Fruit fly (Drosophila melanogaster): ENCODE results near the gene CG34269.

Gene CG34269

DNA sequence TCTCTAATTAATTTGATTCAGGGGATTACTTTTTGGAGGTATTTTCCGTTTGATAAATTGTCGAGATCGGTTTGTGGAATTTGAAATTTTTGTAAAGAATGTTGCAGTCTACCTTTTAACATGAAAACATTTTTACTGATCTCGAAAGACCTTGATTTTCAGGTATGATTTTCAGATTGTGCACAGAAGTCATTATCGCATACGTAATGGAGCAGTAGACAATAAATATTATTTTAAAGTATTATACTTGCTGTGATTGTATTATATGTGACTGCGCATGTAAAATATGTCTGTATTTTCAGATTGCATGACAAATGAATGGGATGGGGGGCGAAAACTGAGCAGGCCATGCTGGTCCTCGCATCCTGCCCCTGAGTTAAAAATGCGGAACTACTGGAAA, at the start of gene CG34269:
TSS of gene CG34269 (plus strand) at position 301 of the 400 bp plus-strand sequence.
- TF ChIP-seq Lpt (GFP tag; optimal IDR thresholded peaks at IDR 0.05) (no peak), Eip78C (GFP tag) (no peak), CG3919 (GFP tag; optimal IDR thresholded peaks at IDR 0.05) (no peak)

DNA sequence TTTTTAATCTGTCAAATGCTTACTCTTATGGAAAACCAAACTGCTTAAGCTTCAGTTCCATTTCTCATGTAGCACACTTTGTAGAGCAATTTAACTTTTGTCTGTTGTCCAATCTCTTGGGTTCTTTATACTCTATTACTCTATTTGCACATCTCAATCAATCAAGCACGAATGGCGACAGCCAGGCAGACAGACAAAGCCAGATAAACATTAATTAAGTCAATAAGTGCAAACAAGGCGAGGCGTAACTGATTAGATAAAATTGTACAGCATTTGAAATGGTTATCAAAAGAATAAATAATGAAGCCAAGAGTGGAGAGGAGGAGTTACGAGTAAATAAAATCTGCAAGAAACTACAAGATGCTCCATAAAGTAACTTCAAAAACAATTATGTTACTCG, 44.3 kb upstream of the CG34269 start:
- TF ChIP-seq CG34406 (GFP tag; optimal IDR thresholded peaks at IDR 0.05) (no peak), CG11902 (GFP tag; optimal IDR thresholded peaks at IDR 0.05) (no peak), CG6854 (GFP tag; optimal IDR thresholded peaks at IDR 0.05) (no peak), Sox14 (GFP tag; optimal IDR thresholded peaks at IDR 0.05) (no peak), Eip75B (GFP tag; optimal IDR thresholded peaks at IDR 0.05) (no peak), Eip78C (GFP tag) (peak; percentile 30), CG6163 (GFP tag; IDR thresholded peaks at IDR 0.05) (no peak), CG15336 (GFP tag; IDR thresholded peaks at IDR 0.05) (peak; percentile 12; the same call in 1 of the 2 replicates), fkh (GFP tag; optimal IDR thresholded peaks at IDR 0.05) (peak; percentile 81), Eip93F (GFP tag; optimal IDR thresholded peaks at IDR 0.05) (no peak), CG3032 (tag; optimal IDR thresholded peaks at IDR 0.05) (no peak)

DNA sequence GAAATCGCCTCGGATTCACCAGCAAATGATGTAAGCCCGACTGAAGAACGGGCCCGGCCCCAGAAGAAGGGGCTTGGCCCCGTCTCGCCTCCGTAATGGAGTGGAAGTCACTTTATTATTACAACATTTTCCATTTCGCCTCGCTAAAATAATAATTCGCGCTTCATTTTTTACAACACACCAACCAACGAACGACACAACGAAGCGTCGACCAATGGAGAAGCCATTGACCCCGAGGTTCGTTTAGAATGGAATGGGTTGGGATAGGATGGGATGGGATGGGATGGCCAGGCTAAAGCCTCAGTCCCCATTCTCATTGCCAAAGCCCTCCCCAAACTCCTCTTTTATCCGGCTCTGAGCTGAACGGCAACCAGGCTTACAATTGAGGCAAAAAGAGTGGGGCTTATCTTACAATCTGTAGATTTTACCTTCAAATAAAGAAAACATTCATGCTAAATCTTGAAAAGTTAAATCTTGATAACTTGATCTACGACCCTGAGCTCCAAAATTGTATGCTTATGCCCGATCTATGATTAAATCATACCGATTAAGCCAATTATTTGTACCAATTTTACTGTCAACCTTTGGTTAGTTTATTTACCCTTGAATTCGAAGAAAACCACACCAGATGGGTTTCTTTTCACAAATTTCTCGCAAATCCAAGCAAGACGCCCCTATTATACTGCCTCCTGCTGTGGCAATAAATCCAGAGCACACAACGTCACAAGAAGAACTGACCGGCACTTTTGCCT, 43.4 kb upstream of the CG34269 start:
- peak; percentile 3 to 26 for TF ChIP-seq salr (GFP tag; optimal IDR thresholded peaks at IDR 0.05)
- peak; percentile 30 for TF ChIP-seq CG8632 (GFP tag; optimal IDR thresholded peaks at IDR 0.05)
- TF ChIP-seq Sox102F (GFP tag; optimal IDR thresholded peaks at IDR 0.05): peak; percentile 36
- no peak for TF ChIP-seq CG1621 (tag; optimal IDR thresholded peaks at IDR 0.05)
- peak; percentile 72 for TF ChIP-seq svp (GFP tag)
- no peak for TF ChIP-seq Eip93F (GFP tag; optimal IDR thresholded peaks at IDR 0.05)
- peak; percentile 32 for TF ChIP-seq topi (GFP tag; optimal IDR thresholded peaks at IDR 0.05)
- no peak for TF ChIP-seq vri (GFP tag; optimal IDR thresholded peaks at IDR 0.05)
- peak; percentile 5 for TF ChIP-seq OdsH (GFP tag; optimal IDR thresholded peaks at IDR 0.05)
- TF ChIP-seq CG34406 (GFP tag; optimal IDR thresholded peaks at IDR 0.05): peak; percentile 0
- TF ChIP-seq CG6854 (GFP tag; optimal IDR thresholded peaks at IDR 0.05): no peak
- no peak for TF ChIP-seq dac (GFP tag; optimal IDR thresholded peaks at IDR 0.05)
- no peak for TF ChIP-seq Smox (GFP tag; optimal IDR thresholded peaks at IDR 0.05)
- peak; percentile 2 for TF ChIP-seq Hr4 (GFP tag; optimal IDR thresholded peaks at IDR 0.05)
- no peak for TF ChIP-seq Hr38 (GFP tag; optimal IDR thresholded peaks at IDR 0.05)
- TF ChIP-seq acj6 (GFP tag; optimal IDR thresholded peaks at IDR 0.05): peak; percentile 16
- TF ChIP-seq CG9139 (GFP tag; optimal IDR thresholded peaks at IDR 0.05): peak; percentile 6
- TF ChIP-seq CG10631 (GFP tag; optimal IDR thresholded peaks at IDR 0.05): peak; percentile 39
- no peak for TF ChIP-seq Gug (GFP tag; IDR thresholded peaks at IDR 0.05)
- TF ChIP-seq Hr39 (GFP tag; optimal IDR thresholded peaks at IDR 0.05): peak; percentile 30
- no peak for TF ChIP-seq CG11294 (GFP tag; IDR thresholded peaks at IDR 0.05)
- TF ChIP-seq fd85E (GFP tag; optimal IDR thresholded peaks at IDR 0.05): no peak
- TF ChIP-seq Met (GFP tag; optimal IDR thresholded peaks at IDR 0.05): peak; percentile 32
- peak; percentile 52 for TF ChIP-seq CG10669 (GFP tag; optimal IDR thresholded peaks at IDR 0.05)
- peak; percentile 78 for TF ChIP-seq CG6808 (GFP tag; optimal IDR thresholded peaks at IDR 0.05)
- TF ChIP-seq CG6792 (GFP tag; optimal IDR thresholded peaks at IDR 0.05): peak; percentile 25
- TF ChIP-seq CG8319 (GFP tag; optimal IDR thresholded peaks at IDR 0.05): no peak
- peak; percentile 23 for TF ChIP-seq achi (GFP tag; optimal IDR thresholded peaks at IDR 0.05)
- 0 out of 2 replicates have a peak, but pooled peaks have one; percentile 8 for TF ChIP-seq CG15336 (GFP tag; IDR thresholded peaks at IDR 0.05)
- TF ChIP-seq net (GFP tag; optimal IDR thresholded peaks at IDR 0.05): peak; percentile 38
- peak; percentile 28 for TF ChIP-seq dsx (GFP tag; optimal IDR thresholded peaks at IDR 0.05; ENCODE audit: poor library complexity, severe bottlenecking)
- no peak for TF ChIP-seq CG11902 (GFP tag; optimal IDR thresholded peaks at IDR 0.05)
- peak; percentile 35 for TF ChIP-seq pdm3 (GFP tag; optimal IDR thresholded peaks at IDR 0.05)
- TF ChIP-seq CG7368 (GFP tag; optimal IDR thresholded peaks at IDR 0.05): no peak
- no peak for TF ChIP-seq CG6163 (GFP tag; IDR thresholded peaks at IDR 0.05)
- peak; percentile 2 for TF ChIP-seq CG3919 (GFP tag; optimal IDR thresholded peaks at IDR 0.05)
- no peak for TF ChIP-seq CG16779 (tag; optimal IDR thresholded peaks at IDR 0.05)
- peak; percentile 61 for TF ChIP-seq fd59A (GFP tag; optimal IDR thresholded peaks at IDR 0.05)
- peak; percentile 5 for TF ChIP-seq CG32006 (GFP tag; optimal IDR thresholded peaks at IDR 0.05)
- TF ChIP-seq eg (GFP tag; IDR thresholded peaks at IDR 0.05): no peak
- no peak for TF ChIP-seq CG6276 (GFP tag; optimal IDR thresholded peaks at IDR 0.05)

All from whole organism, prepupa.